Worm (Caenorhabditis elegans) whole organism, late embryonic: ENCODE data around the gene str-23.

Experiments used
- C08G9.2 ChIP-seq: sonication (generic microtip); optimal IDR thresholded peaks from 2 replicates; lab custom pipeline; 2016; ENCODE audit warnings: mild to moderate bottlenecking, missing genetic modification characterization, moderate library complexity, missing compliant biosample characterization
- K09A11.1 ChIP-seq: sonication (generic microtip); optimal IDR thresholded peaks from 2 replicates; lab custom pipeline; 2017; ENCODE audit warnings: antibody characterized with exemption, mild to moderate bottlenecking, missing genetic modification characterization, missing compliant biosample characterization; ENCODE audit not compliant: insufficient read depth
- ceh-24 ChIP-seq: sonication (generic microtip); optimal IDR thresholded peaks from 2 replicates; lab custom pipeline; 2016; ENCODE audit warnings: mild to moderate bottlenecking, missing genetic modification characterization, missing compliant biosample characterization
- ceh-6 ChIP-seq: fragments of 200-800 bp; sonication (Bioruptor generic); optimal IDR thresholded peaks from 2 replicates; lab custom pipeline; 2018; ENCODE audit warnings: mild to moderate bottlenecking, missing genetic modification characterization, missing compliant biosample characterization
- hlh-30 ChIP-seq: sonication (generic microtip); optimal IDR thresholded peaks from 2 replicates; lab custom pipeline; 2017; ENCODE audit warnings: antibody characterized with exemption, missing genetic modification characterization, missing compliant biosample characterization; ENCODE audit not compliant: insufficient read depth
- nfya-1 ChIP-seq: sonication (generic microtip); optimal IDR thresholded peaks from 2 replicates; lab custom pipeline; 2017; ENCODE audit warnings: missing genetic modification characterization, mild to moderate bottlenecking, missing compliant biosample characterization, antibody characterized with exemption, moderate library complexity
- nhr-11 ChIP-seq: fragments of 150-350 bp; optimal IDR thresholded peaks from 2 replicates; lab custom pipeline; 2014; ENCODE audit warnings: missing biosample characterization, missing genetic modification characterization
- odd-2 ChIP-seq: sonication (generic microtip); optimal IDR thresholded peaks from 2 replicates; lab custom pipeline; 2017; ENCODE audit warnings: antibody characterized with exemption, mild to moderate bottlenecking, missing genetic modification characterization, missing compliant biosample characterization
- pha-2 ChIP-seq: sonication (generic microtip); optimal IDR thresholded peaks from 2 replicates; lab custom pipeline; 2017; ENCODE audit warnings: mild to moderate bottlenecking, missing genetic modification characterization, missing compliant biosample characterization
- sox-2 ChIP-seq: fragments of 200-800 bp; sonication (Bioruptor generic); IDR thresholded peaks from 2 replicates; pipeline ENCODE4 v1.3.6; 2022; ENCODE audit warnings: missing genetic modification reagents, missing genetic modification characterization, missing compliant biosample characterization

- TF ChIP-seq nfya-1 (tag; lab: Kevin White, UChicago) (no peak), ceh-24 (tag; lab: Kevin White, UChicago) (no peak), odd-2 (no peak), pha-2 (no peak), nhr-11 (tag; lab: Kevin White, UChicago) (no peak), ceh-6 (GFP tag; lab: Kevin White, UChicago) (no peak), sox-2 (GFP tag; lab: Robert Waterston, UW) (no peak), C08G9.2 (tag; lab: Kevin White, UChicago) (no peak), K09A11.1 (tag; lab: Kevin White, UChicago) (no peak), hlh-30 (tag; lab: Kevin White, UChicago) (no peak)
These were observed at the start of gene str-23 for ce11 chrV:15644575-15644974.
